Worm (Caenorhabditis elegans) whole organism, L4/young adult: Measurements from ENCODE around the gene srh-136.

Experiments
- dao-5 ChIP-seq: sonication (generic microtip); optimal IDR thresholded peaks from 2 replicates; lab custom pipeline; 2016; ENCODE audit warnings: missing genotype, missing genetic modification characterization, moderate library complexity, missing compliant biosample characterization
- him-1 ChIP-seq: sonication (generic microtip); optimal IDR thresholded peaks from 2 replicates; lab custom pipeline; 2016; ENCODE audit warnings: missing genotype, missing genetic modification reagents, missing genetic modification characterization, missing compliant biosample characterization

DNA sequence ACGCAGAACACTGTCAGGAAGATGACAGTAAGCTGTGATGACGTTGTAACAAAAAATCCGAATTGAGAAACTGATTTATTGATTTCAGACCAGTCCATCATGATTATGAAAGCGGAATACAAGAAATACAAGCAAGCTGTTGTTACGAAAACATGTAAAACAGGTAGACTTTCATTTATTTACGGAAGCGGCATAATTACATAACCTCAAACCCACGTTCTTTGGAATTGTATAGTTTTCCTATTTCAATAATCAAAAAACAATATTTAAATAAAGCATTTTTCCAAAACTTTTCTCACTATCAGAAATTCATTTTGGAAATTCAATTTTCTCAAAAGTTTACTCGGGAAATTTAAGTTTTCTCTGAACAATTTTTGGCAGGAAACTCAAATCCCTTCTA is 38.7 kb downstream of the srh-136 start, which contains the start of gene str-15:
- TF ChIP-seq dao-5 (tag; lab: Kevin White, UChicago) (no peak), him-1 (tag; lab: Kevin White, UChicago) (no peak)
